Fruit fly (Drosophila melanogaster): ENCODE data around the gene LSm-4.

- TF ChIP-seq nmo (GFP tag; optimal IDR thresholded peaks at IDR 0.05) (no peak), pan (optimal IDR thresholded peaks at IDR 0.05) (no peak), pan (GFP tag; optimal IDR thresholded peaks at IDR 0.05 in 1 of 2, IDR thresholded peaks at IDR 0.05 in 1 of 2) (no peak), CG12299 (tag; optimal IDR thresholded peaks at IDR 0.05) (no peak), exex (tag; optimal IDR thresholded peaks at IDR 0.05) (no peak), CG9727 (GFP tag; optimal IDR thresholded peaks at IDR 0.05) (no peak), Gug (GFP tag; IDR thresholded peaks at IDR 0.05) (no peak), slou (GFP tag; optimal IDR thresholded peaks at IDR 0.05) (no peak), lab (GFP tag; optimal IDR thresholded peaks at IDR 0.05) (no peak), CG15011 (GFP tag; optimal IDR thresholded peaks at IDR 0.05) (no peak), Nf-YC (tag; optimal IDR thresholded peaks at IDR 0.05) (peak; percentile 97), stc (GFP tag; IDR thresholded peaks at IDR 0.05) (no peak), Fer1 (GFP tag; optimal IDR thresholded peaks at IDR 0.05) (no peak)
These were observed 51.1 kb downstream of the LSm-4 start, which contains the start of gene CG34367 for dm6 chr2L:10353871-10354270.

All from whole organism, embryonic.